Fruit fly (Drosophila melanogaster) whole organism, embryonic: ENCODE results near the gene CG31922.

Experiments
- Asciz ChIP-seq: fragments of 200-800 bp; sonication (Bioruptor generic); optimal IDR thresholded peaks from 2 replicates; lab custom pipeline; 2017; ENCODE audit warnings: missing biosample characterization, mild to moderate bottlenecking, missing genetic modification characterization, missing genetic modification reagents
- BEAF-32 ChIP-seq: fragments of 200-800 bp; sonication (Bioruptor generic); optimal IDR thresholded peaks from 3 replicates; lab custom pipeline; 2017; ENCODE audit warnings: missing biosample characterization, missing genetic modification characterization, mild to moderate bottlenecking, moderate library complexity, missing genetic modification reagents
- Bdp1 ChIP-seq: fragments of 200-800 bp; sonication (Bioruptor generic); optimal IDR thresholded peaks from 3 replicates; lab custom pipeline; 2016; ENCODE audit warnings: missing biosample characterization, missing genetic modification characterization
- Blimp-1 ChIP-seq: fragments of 200-800 bp; sonication (Bioruptor generic); optimal IDR thresholded peaks from 3 replicates; lab custom pipeline; 2018; ENCODE audit warnings: missing biosample characterization, missing genetic modification characterization, mild to moderate bottlenecking, moderate library complexity, missing genetic modification reagents
- CG10431 ChIP-seq: fragments of 200-800 bp; sonication (Bioruptor generic); optimal IDR thresholded peaks from 3 replicates; lab custom pipeline; 2018; ENCODE audit warnings: missing biosample characterization, mild to moderate bottlenecking, missing genetic modification characterization
- CG10979 ChIP-seq: fragments of 200-800 bp; sonication (Bioruptor generic); optimal IDR thresholded peaks from 2 replicates; lab custom pipeline; 2018; ENCODE audit warnings: missing biosample characterization, mild to moderate bottlenecking, missing genetic modification characterization, moderate library complexity
- CG12155 ChIP-seq: fragments of 200-800 bp; sonication (Bioruptor generic); optimal IDR thresholded peaks from 3 replicates; lab custom pipeline; 2016; ENCODE audit warnings: missing biosample characterization, missing genetic modification characterization
- CG12219 ChIP-seq: fragments of 200-800 bp; sonication (Bioruptor generic); optimal IDR thresholded peaks from 3 replicates; lab custom pipeline; 2018; ENCODE audit warnings: missing biosample characterization, mild to moderate bottlenecking, missing genetic modification characterization
- CG17385 ChIP-seq: fragments of 200-800 bp; sonication (Bioruptor generic); optimal IDR thresholded peaks from 3 replicates; lab custom pipeline; 2018; ENCODE audit warnings: missing biosample characterization, mild to moderate bottlenecking, missing genetic modification characterization
- CG17612 ChIP-seq: fragments of 200-800 bp; sonication (Bioruptor generic); IDR thresholded peaks from 2 replicates; pipeline ENCODE4 v1.3.6; 2022; ENCODE audit warnings: missing biosample characterization, missing genetic modification characterization
- CG2889 ChIP-seq: fragments of 200-800 bp; sonication (Bioruptor generic); IDR thresholded peaks from 3 replicates; pipeline ENCODE4 v1.3.6; 2022; ENCODE audit warnings: missing biosample characterization, missing genetic modification characterization
- CG30431 ChIP-seq: fragments of 200-800 bp; sonication (Bioruptor generic); optimal IDR thresholded peaks from 2 replicates; lab custom pipeline; 2017; ENCODE audit warnings: missing biosample characterization, missing genetic modification characterization
- CG31441 ChIP-seq: fragments of 200-800 bp; sonication (Bioruptor generic); IDR thresholded peaks from 2 replicates; pipeline ENCODE4 v1.3.6; 2022; ENCODE audit warnings: missing biosample characterization, missing genetic modification characterization
- CG34376 ChIP-seq: fragments of 200-800 bp; sonication (Bioruptor generic); optimal IDR thresholded peaks from 2 replicates; lab custom pipeline; 2018; ENCODE audit warnings: missing biosample characterization, mild to moderate bottlenecking, missing genetic modification characterization
- CG4404 ChIP-seq: fragments of 200-800 bp; sonication (Bioruptor generic); IDR thresholded peaks from 2 replicates; pipeline ENCODE4 v1.3.6; 2022; ENCODE audit warnings: missing biosample characterization, missing genetic modification characterization
- CG8281 ChIP-seq: fragments of 200-800 bp; sonication (Bioruptor generic); optimal IDR thresholded peaks from 2 replicates; lab custom pipeline; 2018; ENCODE audit warnings: missing biosample characterization, mild to moderate bottlenecking, missing genetic modification characterization, moderate library complexity
- CG9727 ChIP-seq: fragments of 200-800 bp; sonication (Bioruptor generic); optimal IDR thresholded peaks from 3 replicates; lab custom pipeline; 2017; ENCODE audit warnings: missing biosample characterization, mild to moderate bottlenecking, missing genetic modification characterization
- Dfd ChIP-seq, 2 experiments: fragments of >200 bp; optimal IDR thresholded peaks; 2 replicates each; lab custom pipeline; 2017; ENCODE audit warnings: missing biosample characterization in 2 of 2, missing genetic modification characterization in 2 of 2
- Dll ChIP-seq: fragments of 200-800 bp; sonication (Bioruptor generic); IDR thresholded peaks from 4 replicates; pipeline ENCODE4 v1.3.6; 2022; ENCODE audit warnings: missing biosample characterization, missing genetic modification characterization; ENCODE audit not compliant: partially characterized antibody
- Hand ChIP-seq: fragments of 200-800 bp; sonication (Bioruptor generic); optimal IDR thresholded peaks from 2 replicates; lab custom pipeline; 2017; ENCODE audit warnings: mild to moderate bottlenecking, missing biosample characterization, missing genetic modification reagents, missing genetic modification characterization
- HmgD ChIP-seq: fragments of 200-800 bp; sonication (Bioruptor generic); optimal IDR thresholded peaks from 3 replicates; lab custom pipeline; 2016; ENCODE audit warnings: missing biosample characterization, missing genetic modification characterization
- Hmr ChIP-seq: fragments of 200-800 bp; sonication (Bioruptor generic); optimal IDR thresholded peaks from 3 replicates; lab custom pipeline; 2017; ENCODE audit warnings: mild to moderate bottlenecking, missing biosample characterization, missing genetic modification reagents, missing genetic modification characterization
- Hr78 ChIP-seq, 2 experiments: fragments of 200-800 bp in 1 of 2; fragments of >200 bp in 1 of 2; sonication (Bioruptor generic) in 1 of 2; optimal IDR thresholded peaks; 2 replicates each; lab custom pipeline; 2017 to 2019; ENCODE audit warnings: missing biosample characterization in 2 of 2, missing genetic modification characterization in 2 of 2, mild to moderate bottlenecking in 1 of 2, moderate library complexity in 1 of 2
- Mrtf ChIP-seq: fragments of 200-800 bp; sonication (Bioruptor generic); IDR thresholded peaks from 3 replicates; pipeline ENCODE4 v1.3.6; 2022; ENCODE audit warnings: missing biosample characterization, missing genetic modification characterization
- NK7.1 ChIP-seq: fragments of 200-800 bp; sonication (Bioruptor generic); optimal IDR thresholded peaks from 3 replicates; lab custom pipeline; 2016; ENCODE audit warnings: missing biosample characterization, missing genetic modification characterization
- PHDP ChIP-seq: fragments of 200-800 bp; sonication (Bioruptor generic); optimal IDR thresholded peaks from 3 replicates; lab custom pipeline; 2018; ENCODE audit warnings: missing biosample characterization, mild to moderate bottlenecking, missing genetic modification characterization, moderate library complexity
- Pdp1 ChIP-seq, 2 experiments: fragments of 200-800 bp; sonication (Bioruptor generic); optimal IDR thresholded peaks; 3 replicates each; lab custom pipeline; 2016; ENCODE audit warnings: missing biosample characterization in 2 of 2, missing genetic modification characterization in 2 of 2, mild to moderate bottlenecking in 1 of 2, moderate library complexity in 1 of 2
- Rfx ChIP-seq: fragments of 200-800 bp; sonication (Bioruptor generic); IDR thresholded peaks from 2 replicates; pipeline ENCODE4 v1.3.6; 2022; ENCODE audit warnings: missing biosample characterization, missing genetic modification characterization
- Rx ChIP-seq: fragments of 200-800 bp; sonication (Bioruptor generic); IDR thresholded peaks from 2 replicates; pipeline ENCODE4 v1.3.6; 2022; ENCODE audit warnings: missing biosample characterization, missing genetic modification characterization
- Six4 ChIP-seq: fragments of 200-800 bp; sonication (Bioruptor generic); optimal IDR thresholded peaks from 2 replicates; lab custom pipeline; 2016; ENCODE audit warnings: missing biosample characterization, missing genetic modification characterization
- chm ChIP-seq: fragments of 200-800 bp; sonication (Bioruptor generic); IDR thresholded peaks from 2 replicates; pipeline ENCODE4 v1.3.6; 2022; ENCODE audit warnings: missing biosample characterization, missing genetic modification characterization
- gcm2 ChIP-seq: fragments of 200-800 bp; sonication (Bioruptor generic); optimal IDR thresholded peaks from 2 replicates; lab custom pipeline; 2016; ENCODE audit warnings: missing biosample characterization, missing genetic modification characterization
- gfzf ChIP-seq: fragments of 200-800 bp; sonication (Bioruptor generic); optimal IDR thresholded peaks from 2 replicates; lab custom pipeline; 2016; ENCODE audit warnings: missing biosample characterization, mild to moderate bottlenecking, missing genetic modification characterization, moderate library complexity
- gt ChIP-seq: fragments of 200-800 bp; sonication (Bioruptor generic); IDR thresholded peaks from 2 replicates; pipeline ENCODE4 v1.3.6; 2022; ENCODE audit warnings: missing biosample characterization, missing genetic modification characterization
- ken ChIP-seq: fragments of 200-800 bp; sonication (Bioruptor generic); IDR thresholded peaks from 3 replicates; pipeline ENCODE4 v1.3.6; 2022; ENCODE audit warnings: missing biosample characterization, missing genetic modification characterization
- luna ChIP-seq: fragments of 200-800 bp; sonication (Bioruptor generic); optimal IDR thresholded peaks from 2 replicates; lab custom pipeline; 2016; ENCODE audit warnings: missing biosample characterization, missing genetic modification characterization
- maf-S ChIP-seq: fragments of 200-800 bp; sonication (Bioruptor generic); optimal IDR thresholded peaks from 2 replicates; lab custom pipeline; 2016; ENCODE audit warnings: missing biosample characterization, missing genetic modification characterization
- odd ChIP-seq: fragments of 200-800 bp; sonication (Bioruptor generic); optimal IDR thresholded peaks from 2 replicates; lab custom pipeline; 2017; ENCODE audit warnings: missing biosample characterization, mild to moderate bottlenecking, missing genetic modification characterization
- pan ChIP-seq, 4 experiments: fragments of >200 bp in 3 of 4; fragments of 200-800 bp in 1 of 4; sonication (Bioruptor generic) in 1 of 4; optimal IDR thresholded peaks in 3 of 4; IDR thresholded peaks in 1 of 4; 2 replicates each; pipeline versions ENCODE4 v1.3.6 to Lab custom; 2017 to 2022; ENCODE audit warnings: missing biosample characterization in 2 of 4, missing genetic modification characterization in 2 of 4, mixed read lengths in 1 of 4
- pfk ChIP-seq: fragments of 200-800 bp; sonication (Bioruptor generic); optimal IDR thresholded peaks from 2 replicates; lab custom pipeline; 2018; ENCODE audit warnings: missing biosample characterization, mild to moderate bottlenecking, missing genetic modification characterization, moderate library complexity
- pzg ChIP-seq: fragments of 200-800 bp; sonication (Bioruptor generic); optimal IDR thresholded peaks from 3 replicates; lab custom pipeline; 2018; ENCODE audit warnings: missing biosample characterization, mild to moderate bottlenecking, missing genetic modification characterization, moderate library complexity
- sens ChIP-seq: fragments of 200-800 bp; sonication (Bioruptor generic); peaks from one replicate; lab custom pipeline; 2016; ENCODE audit warnings: missing biosample characterization, missing genetic modification characterization
- slbo ChIP-seq: fragments of 200-800 bp; sonication (Bioruptor generic); IDR thresholded peaks from 2 replicates; pipeline ENCODE4 v1.3.6; 2022; ENCODE audit warnings: missing biosample characterization, missing genetic modification characterization
- sna ChIP-seq: fragments of 200-800 bp; sonication (Bioruptor generic); IDR thresholded peaks from 2 replicates; pipeline ENCODE4 v1.3.6; 2022; ENCODE audit warnings: missing biosample characterization, missing genetic modification characterization; ENCODE audit not compliant: partially characterized antibody
- tio ChIP-seq: fragments of 200-800 bp; sonication (Bioruptor generic); optimal IDR thresholded peaks from 2 replicates; lab custom pipeline; 2017; ENCODE audit warnings: missing biosample characterization, missing genetic modification characterization, inconsistent platforms
- toy ChIP-seq: fragments of 200-800 bp; sonication (Bioruptor generic); IDR thresholded peaks from 2 replicates; pipeline ENCODE4 v1.3.6; 2022; ENCODE audit warnings: missing biosample characterization, missing genetic modification characterization
- vnd ChIP-seq: fragments of 200-800 bp; sonication (Bioruptor generic); IDR thresholded peaks from 3 replicates; pipeline ENCODE4 v1.3.6; 2022; ENCODE audit warnings: missing biosample characterization, missing genetic modification characterization; ENCODE audit not compliant: partially characterized antibody
- zfh1 ChIP-seq: fragments of 200-800 bp; sonication (Bioruptor generic); IDR thresholded peaks from 3 replicates; pipeline ENCODE4 v1.3.6; 2022; ENCODE audit warnings: missing biosample characterization, missing genetic modification characterization

The CG31922 gene

dm6 chr2L:1166326-1166725, 3.7 kb upstream of the CG31922 start, which contains the start of gene CG14341 (continued):
- TF ChIP-seq BEAF-32, result peak; percentile 35
- peak in 1 of 2 experiments; percentile 40 for TF ChIP-seq Pdp1 (GFP tag; optimal IDR thresholded peaks at IDR 0.05; lab: Kevin White, UChicago)
- TF ChIP-seq CG10431, result no peak
- TF ChIP-seq Dll (GFP tag; lab: Robert Waterston, UW), result peak; percentile 53; the same call in 2 of the 4 replicates
- peak; percentile 35 for TF ChIP-seq pzg (GFP tag; lab: Kevin White, UChicago)
- TF ChIP-seq gfzf (GFP tag; lab: Kevin White, UChicago), result peak; percentile 29
- TF ChIP-seq slbo (GFP tag; lab: Robert Waterston, UW), result no peak
- TF ChIP-seq HmgD, result no peak
- TF ChIP-seq sens (GFP tag; lab: Kevin White, UChicago), result peak; percentile 69

- TF ChIP-seq Rfx (GFP tag; lab: Robert Waterston, UW) (peak; percentile 91), CG10979 (tag; lab: Kevin White, UChicago) (peak; percentile 71), gt (GFP tag; lab: Robert Waterston, UW) (peak; percentile 49; the same call in 1 of the 2 replicates), CG2889 (GFP tag; lab: Robert Waterston, UW) (peak; percentile 68), Blimp-1 (GFP tag; lab: Kevin White, UChicago) (no peak), luna (peak; percentile 55), CG34376 (GFP tag; lab: Kevin White, UChicago) (peak; percentile 71), CG17385 (GFP tag; lab: Kevin White, UChicago) (peak; percentile 80), odd (GFP tag; lab: Kevin White, UChicago) (no peak), CG4404 (peak; percentile 82), Six4 (peak; percentile 75), Bdp1 (GFP tag; lab: Kevin White, UChicago) (peak; percentile 71), Asciz (no peak), ken (GFP tag; lab: Robert Waterston, UW) (peak; percentile 77), chm (GFP tag; lab: Robert Waterston, UW) (peak; percentile 61; the same call in 1 of the 2 replicates), gfzf (GFP tag; lab: Kevin White, UChicago) (peak; percentile 27), NK7.1 (GFP tag; lab: Kevin White, UChicago) (peak; percentile 45), slbo (GFP tag; lab: Robert Waterston, UW) (peak; percentile 92), CG12155 (GFP tag; lab: Kevin White, UChicago) (peak; percentile 86), tio (no peak), CG31441 (GFP tag; lab: Robert Waterston, UW) (no peak), maf-S (GFP tag; lab: Kevin White, UChicago) (peak; percentile 79), Rx (peak; percentile 61), CG9727 (GFP tag; lab: Kevin White, UChicago) (peak; percentile 76), Hmr (peak; percentile 83), toy (GFP tag; lab: Robert Waterston, UW) (peak; percentile 21; the same call in 1 of the 2 replicates), pfk (GFP tag; lab: Kevin White, UChicago) (peak; percentile 22), CG30431 (GFP tag; lab: Kevin White, UChicago) (peak; percentile 57), sna (peak; percentile 69), Hr78 (GFP tag; optimal IDR thresholded peaks at IDR 0.05; lab: Kevin White, UChicago) (no peak), zfh1 (peak; percentile 77), CG8281 (no peak), CG17612 (GFP tag; lab: Robert Waterston, UW) (no peak), Hand (GFP tag; lab: Kevin White, UChicago) (peak; percentile 37), Dfd (GFP tag; optimal IDR thresholded peaks at IDR 0.05; lab: Kevin White, UChicago) (no peak), Mrtf (GFP tag; lab: Robert Waterston, UW) (0 out of 3 replicates have a peak, but pooled peaks have one; percentile 44), PHDP (tag; lab: Kevin White, UChicago) (no peak), gcm2 (GFP tag; lab: Kevin White, UChicago) (peak; percentile 61), pan (optimal IDR thresholded peaks at IDR 0.05; lab: Kevin White, UChicago) (no peak), pan (GFP tag; optimal IDR thresholded peaks at IDR 0.05 in 1 of 2, IDR thresholded peaks at IDR 0.05 in 1 of 2) (peak in 1 of 2 experiments; percentile 83), CG12219 (no peak), vnd (GFP tag; lab: Robert Waterston, UW) (peak; percentile 68)
These were observed 2.7 kb downstream of the CG31922 start, which contains the start of the genes Charon and CG4887 for dm6 chr2L:1172704-1173107. Charon (minus strand) TSS chr2L:1172805. CG4887 (plus strand) TSS chr2L:1173009.
